Fruit fly (Drosophila melanogaster) whole organism, pupa: ENCODE results near the gene CG31029.

ENCODE experiments used
- CG17806 ChIP-seq: fragments of 200-800 bp; sonication (Bioruptor generic); optimal IDR thresholded peaks from 2 replicates; lab custom pipeline; 2018; ENCODE audit warnings: missing biosample characterization, mild to moderate bottlenecking, missing genetic modification characterization, moderate library complexity
- CG9948 ChIP-seq: fragments of 200-800 bp; sonication (Bioruptor generic); optimal IDR thresholded peaks from 2 replicates; lab custom pipeline; 2018; ENCODE audit warnings: missing biosample characterization, mild to moderate bottlenecking, missing genetic modification characterization, moderate library complexity
- fd96Ca ChIP-seq: fragments of 200-800 bp; sonication (Bioruptor generic); IDR thresholded peaks from 3 replicates; pipeline ENCODE4 v1.3.6; 2022; ENCODE audit warnings: missing biosample characterization, missing genetic modification characterization

- no peak for TF ChIP-seq CG17806 (tag; lab: Kevin White, UChicago)
- no peak for TF ChIP-seq CG9948 (tag; lab: Kevin White, UChicago)
- TF ChIP-seq fd96Ca (GFP tag; lab: Robert Waterston, UW), result no peak
Observed at dm6 chr3R:30105808-30106207, 26.4 kb downstream of the CG31029 start.
